Worm (Caenorhabditis elegans) whole organism, L3 larva: Measurements from ENCODE around the gene Y49F6B.6.
"Not testable (repeated sequence)": the region's sequence is repeated elsewhere in the genome, so short reads cannot be mapped to it uniquely, and the experiment has no call there.

Experiments
- ZK546.5 ChIP-seq: sonication (generic microtip); optimal IDR thresholded peaks from 2 replicates; lab custom pipeline; 2017; ENCODE audit warnings: missing biosample characterization, missing genetic modification characterization
- aly-2 ChIP-seq: fragments of 150-350 bp; optimal IDR thresholded peaks from 2 replicates; lab custom pipeline; 2014; ENCODE audit warnings: missing biosample characterization, missing genetic modification characterization
- ama-1 ChIP-seq: fragments of 150-350 bp; optimal IDR thresholded peaks from 2 replicates; lab custom pipeline; 2018
- ceh-16 ChIP-seq: sonication (generic microtip); optimal IDR thresholded peaks from 2 replicates; lab custom pipeline; 2017; ENCODE audit warnings: missing biosample characterization, missing genetic modification characterization
- ceh-28 ChIP-seq: fragments of 150-350 bp; optimal IDR thresholded peaks from 2 replicates; lab custom pipeline; 2014; ENCODE audit warnings: missing biosample characterization, missing genetic modification reagents, missing genetic modification characterization
- ceh-9 ChIP-seq: sonication (generic microtip); optimal IDR thresholded peaks from 2 replicates; lab custom pipeline; 2018; ENCODE audit warnings: missing biosample characterization, missing genetic modification characterization
- egl-27 ChIP-seq: sonication (generic microtip); optimal IDR thresholded peaks from 4 replicates; lab custom pipeline; 2017; ENCODE audit warnings: missing biosample characterization, missing genetic modification reagents, missing genetic modification characterization
- egl-5 ChIP-seq: fragments of 150-350 bp; optimal IDR thresholded peaks from 2 replicates; lab custom pipeline; 2017; ENCODE audit warnings: missing biosample characterization, missing genetic modification reagents, missing genetic modification characterization, inconsistent platforms
- elt-1 ChIP-seq: fragments of 150-350 bp; optimal IDR thresholded peaks from 2 replicates; lab custom pipeline; 2014; ENCODE audit warnings: missing biosample characterization, missing genetic modification characterization
- elt-2 ChIP-seq: sonication (generic microtip); optimal IDR thresholded peaks from 2 replicates; lab custom pipeline; 2016; ENCODE audit warnings: missing genetic modification reagents, mild to moderate bottlenecking, missing genetic modification characterization, missing compliant biosample characterization
- elt-3 ChIP-seq, 3 experiments: fragments of 150-350 bp in 1 of 3; sonication (generic microtip) in 2 of 3; optimal IDR thresholded peaks; 2 replicates in 2 of 3; 4 replicates in 1 of 3; lab custom pipeline; 2014 to 2017; ENCODE audit warnings: missing biosample characterization in 3 of 3, missing genetic modification characterization in 3 of 3
- eor-1 ChIP-seq, 2 experiments: fragments of 150-350 bp; optimal IDR thresholded peaks; 2 replicates each; lab custom pipeline; 2014 to 2018; ENCODE audit warnings: missing biosample characterization in 2 of 2, missing genetic modification characterization in 2 of 2
- fkh-10 ChIP-seq: sonication (generic microtip); optimal IDR thresholded peaks from 2 replicates; lab custom pipeline; 2017; ENCODE audit warnings: missing biosample characterization, missing genetic modification reagents, missing genetic modification characterization
- fkh-2 ChIP-seq: fragments of 150-350 bp; optimal IDR thresholded peaks from 2 replicates; lab custom pipeline; 2014; ENCODE audit warnings: missing biosample characterization, missing genetic modification reagents, missing genetic modification characterization
- fos-1 ChIP-seq: fragments of 150-350 bp; optimal IDR thresholded peaks from 2 replicates; lab custom pipeline; 2014; ENCODE audit warnings: missing biosample characterization, missing genetic modification characterization
- hmg-11 ChIP-seq: sonication (generic microtip); optimal IDR thresholded peaks from 2 replicates; lab custom pipeline; 2016; ENCODE audit warnings: missing genetic modification characterization, missing compliant biosample characterization
- jun-1 ChIP-seq: fragments of 150-350 bp; optimal IDR thresholded peaks from 2 replicates; lab custom pipeline; 2014; ENCODE audit warnings: missing biosample characterization, missing genetic modification reagents, missing genetic modification characterization
- lin-15B ChIP-seq: fragments of 150-350 bp; optimal IDR thresholded peaks from 2 replicates; lab custom pipeline; 2014; ENCODE audit warnings: missing biosample characterization, missing genetic modification characterization
- mdl-1 ChIP-seq: fragments of 150-350 bp; optimal IDR thresholded peaks from 2 replicates; lab custom pipeline; 2014; ENCODE audit warnings: missing biosample characterization, missing genetic modification characterization
- nfya-1 ChIP-seq: sonication (generic microtip); optimal IDR thresholded peaks from 2 replicates; lab custom pipeline; 2017; ENCODE audit warnings: missing genetic modification characterization, mild to moderate bottlenecking, missing compliant biosample characterization, antibody characterized with exemption, moderate library complexity; ENCODE audit not compliant: insufficient read depth
- nhr-11 ChIP-seq: fragments of 150-350 bp; optimal IDR thresholded peaks from 2 replicates; lab custom pipeline; 2014; ENCODE audit warnings: missing biosample characterization, missing genetic modification characterization
- nhr-23 ChIP-seq: fragments of 150-350 bp; optimal IDR thresholded peaks from 2 replicates; lab custom pipeline; 2014; ENCODE audit warnings: missing biosample characterization, missing genetic modification reagents, missing genetic modification characterization
- nhr-43 ChIP-seq: sonication (generic microtip); optimal IDR thresholded peaks from 2 replicates; lab custom pipeline; 2016; ENCODE audit warnings: mild to moderate bottlenecking, missing genetic modification characterization, missing compliant biosample characterization; ENCODE audit not compliant: poor library complexity, severe bottlenecking
- nhr-67 ChIP-seq: fragments of 150-350 bp; optimal IDR thresholded peaks from 2 replicates; lab custom pipeline; 2014; ENCODE audit warnings: missing biosample characterization, missing genetic modification characterization
- nhr-76 ChIP-seq: fragments of 150-350 bp; sonication (generic microtip); optimal IDR thresholded peaks from 5 replicates; lab custom pipeline; 2014; ENCODE audit warnings: missing biosample characterization, missing genetic modification characterization
- nhr-77 ChIP-seq: fragments of 150-350 bp; optimal IDR thresholded peaks from 2 replicates; lab custom pipeline; 2014; ENCODE audit warnings: missing biosample characterization, missing genetic modification characterization
- pqm-1 ChIP-seq: fragments of 150-350 bp; optimal IDR thresholded peaks from 2 replicates; lab custom pipeline; 2017; ENCODE audit warnings: missing biosample characterization, missing genetic modification characterization, inconsistent platforms
- sea-2 ChIP-seq: fragments of 150-350 bp; sonication (generic microtip); optimal IDR thresholded peaks from 4 replicates; lab custom pipeline; 2014; ENCODE audit warnings: missing biosample characterization, missing genetic modification reagents, missing genetic modification characterization
- skn-1 ChIP-seq: fragments of 150-350 bp; optimal IDR thresholded peaks from 2 replicates; lab custom pipeline; 2014; ENCODE audit warnings: missing biosample characterization, missing genetic modification characterization
- snpc-4 ChIP-seq: fragments of 150-350 bp; optimal IDR thresholded peaks from 2 replicates; lab custom pipeline; 2014; ENCODE audit warnings: missing biosample characterization, missing genetic modification characterization
- tbx-2 ChIP-seq: sonication (generic microtip); optimal IDR thresholded peaks from 2 replicates; lab custom pipeline; 2016; ENCODE audit warnings: mild to moderate bottlenecking, missing genetic modification characterization, missing compliant biosample characterization
- unc-39 ChIP-seq: sonication (generic microtip); optimal IDR thresholded peaks from 4 replicates; lab custom pipeline; 2017; ENCODE audit warnings: missing biosample characterization, missing genetic modification characterization
- unc-62 ChIP-seq: fragments of 150-350 bp; sonication (generic microtip); optimal IDR thresholded peaks from 4 replicates; lab custom pipeline; 2014; ENCODE audit warnings: missing biosample characterization, missing genetic modification reagents, missing genetic modification characterization
- zag-1 ChIP-seq: fragments of 150-350 bp; optimal IDR thresholded peaks from 2 replicates; lab custom pipeline; 2014; ENCODE audit warnings: missing biosample characterization, missing genetic modification characterization
- ztf-11 ChIP-seq: fragments of 150-350 bp; optimal IDR thresholded peaks from 2 replicates; lab custom pipeline; 2014; ENCODE audit warnings: missing biosample characterization, missing genetic modification characterization
- ztf-4 ChIP-seq: fragments of 150-350 bp; optimal IDR thresholded peaks from 2 replicates; lab custom pipeline; 2014; ENCODE audit warnings: missing biosample characterization, missing genetic modification characterization

Y49F6B.6 gene

ce11 chrII:3463097-3463496, 9.8 kb upstream of the Y49F6B.6 start, which contains the start of gene C16C8.9:
Gene C16C8.9, minus strand, starts transcription at chrII:3463197.
- TF ChIP-seq ZK546.5 (no peak), unc-62 (GFP tag; lab: Kevin White, UChicago) (no peak), elt-2 (tag; lab: Kevin White, UChicago) (no peak), ceh-9 (no peak), elt-1 (tag; lab: Kevin White, UChicago) (no peak), ztf-4 (no peak), tbx-2 (tag; lab: Kevin White, UChicago) (no peak), elt-3 (tag; optimal IDR thresholded peaks at IDR 0.05; lab: Kevin White, UChicago) (no peak), nhr-67 (tag; lab: Kevin White, UChicago) (no peak), egl-27 (no peak), egl-5 (tag; lab: Kevin White, UChicago) (no peak), hmg-11 (tag; lab: Kevin White, UChicago) (no peak), eor-1 (tag; optimal IDR thresholded peaks at IDR 0.05; lab: Kevin White, UChicago) (no peak), snpc-4 (no peak), nhr-77 (tag; lab: Kevin White, UChicago) (no peak), nhr-43 (no peak), ama-1 (lab: Kevin White, UChicago) (no peak), sea-2 (GFP tag; lab: Kevin White, UChicago) (no peak), unc-39 (no peak), nfya-1 (no peak)

- not testable (repeated sequence) for TF ChIP-seq nhr-77 (tag; lab: Kevin White, UChicago); zag-1 (tag; lab: Kevin White, UChicago); ceh-9
- TF ChIP-seq, all 47 proteins: peak for 0; not testable (repeated sequence) for 47
These were observed 8.3 kb upstream of the Y49F6B.6 start, which contains the start of gene C16C8.10 for ce11 chrII:3464580-3464979. Gene C16C8.10, minus strand, starts transcription at chrII:3464680.

- TF ChIP-seq egl-27 (no peak), nhr-67 (tag; lab: Kevin White, UChicago) (no peak), ZK546.5 (no peak), ama-1 (lab: Kevin White, UChicago) (no peak), fkh-10 (GFP tag; lab: Kevin White, UChicago) (no peak), unc-62 (GFP tag; lab: Kevin White, UChicago) (no peak), nhr-76 (no peak), unc-39 (no peak), aly-2 (tag; lab: Kevin White, UChicago) (no peak), elt-3 (tag; optimal IDR thresholded peaks at IDR 0.05; lab: Kevin White, UChicago) (no peak), ztf-11 (tag; lab: Kevin White, UChicago) (no peak), nhr-11 (tag; lab: Kevin White, UChicago) (no peak)
These were observed 2.4 kb upstream of the Y49F6B.6 start, which contains the start of gene Y49F6B.20 for ce11 chrII:3470549-3470948. Gene Y49F6B.20, minus strand, starts transcription at chrII:3470649.

ce11 chrII:3471603-3472002, 1.3 kb upstream of the Y49F6B.6 start, which contains the start of gene Y49F6B.13:
Gene Y49F6B.13, minus strand, starts transcription at chrII:3471703.
- TF ChIP-seq elt-2 (tag; lab: Kevin White, UChicago) (no peak), lin-15B (tag; lab: Kevin White, UChicago) (no peak), mdl-1 (no peak), ceh-16 (tag; lab: Kevin White, UChicago) (no peak), ZK546.5 (no peak), fos-1 (no peak), nhr-23 (tag; lab: Kevin White, UChicago) (no peak), pqm-1 (tag; lab: Kevin White, UChicago) (no peak), sea-2 (GFP tag; lab: Kevin White, UChicago) (no peak), nfya-1 (no peak), fkh-2 (tag; lab: Kevin White, UChicago) (no peak)

ce11 chrII:3472316-3472715, 601 bp upstream of the Y49F6B.6 start, which contains the start of gene Y49F6B.12:
Gene Y49F6B.12, minus strand, starts transcription at chrII:3472416.
- no peak for TF ChIP-seq skn-1
- no peak for TF ChIP-seq ceh-28 (tag; lab: Kevin White, UChicago)
- no peak for TF ChIP-seq egl-5 (tag; lab: Kevin White, UChicago)
- no peak for TF ChIP-seq lin-15B (tag; lab: Kevin White, UChicago)
- no peak for TF ChIP-seq jun-1 (tag; lab: Kevin White, UChicago)
